Worm (Caenorhabditis elegans) whole organism, mixed stage, embryonic: Measurements from ENCODE around the gene W09G12.8.

Source experiments
- M03D4.4 ChIP-seq: sonication (generic microtip); optimal IDR thresholded peaks from 2 replicates; lab custom pipeline; 2017; ENCODE audit warnings: mild to moderate bottlenecking, missing genetic modification characterization, missing compliant biosample characterization
- bed-3 ChIP-seq: fragments of 200-800 bp; sonication (Bioruptor generic); optimal IDR thresholded peaks from 3 replicates; lab custom pipeline; 2018; ENCODE audit warnings: mild to moderate bottlenecking, missing genetic modification characterization, moderate library complexity, missing compliant biosample characterization
- blmp-1 ChIP-seq: fragments of 150-350 bp; optimal IDR thresholded peaks from 2 replicates; lab custom pipeline; 2014; ENCODE audit warnings: missing biosample characterization, missing genetic modification characterization
- ceh-39 ChIP-seq: fragments of 150-350 bp; optimal IDR thresholded peaks from 2 replicates; lab custom pipeline; 2014; ENCODE audit warnings: missing biosample characterization, missing genetic modification characterization
- ceh-43 ChIP-seq: fragments of 200-800 bp; sonication (Bioruptor generic); optimal IDR thresholded peaks from 2 replicates; lab custom pipeline; 2018; ENCODE audit warnings: mild to moderate bottlenecking, missing genetic modification characterization, moderate library complexity, missing compliant biosample characterization
- ceh-83 ChIP-seq: fragments of 200-800 bp; sonication (Bioruptor generic); optimal IDR thresholded peaks from 2 replicates; lab custom pipeline; 2018; ENCODE audit warnings: mild to moderate bottlenecking, missing genetic modification characterization, missing compliant biosample characterization
- cnd-1 ChIP-seq: fragments of 200-800 bp; sonication (Bioruptor generic); optimal IDR thresholded peaks from 2 replicates; lab custom pipeline; 2018; ENCODE audit warnings: mild to moderate bottlenecking, missing genetic modification characterization, missing compliant biosample characterization
- drap-1 ChIP-seq: fragments of 200-800 bp; sonication (Bioruptor generic); optimal IDR thresholded peaks from 3 replicates; lab custom pipeline; 2018; ENCODE audit warnings: mild to moderate bottlenecking, missing genetic modification characterization, missing compliant biosample characterization
- elt-1 ChIP-seq: sonication (generic microtip); optimal IDR thresholded peaks from 2 replicates; lab custom pipeline; 2017; ENCODE audit warnings: missing genetic modification characterization, mild to moderate bottlenecking, missing compliant biosample characterization, antibody characterized with exemption, moderate library complexity, borderline replicate concordance; ENCODE audit not compliant: insufficient read depth
- elt-3 ChIP-seq: fragments of 150-350 bp; optimal IDR thresholded peaks from 2 replicates; lab custom pipeline; 2014; ENCODE audit warnings: missing biosample characterization, missing genetic modification characterization
- flh-1 ChIP-seq: fragments of 200-800 bp; sonication (Bioruptor generic); optimal IDR thresholded peaks from 2 replicates; lab custom pipeline; 2018; ENCODE audit warnings: mild to moderate bottlenecking, missing genetic modification characterization, moderate library complexity, missing compliant biosample characterization
- ham-2 ChIP-seq: fragments of 200-800 bp; sonication (Bioruptor generic); optimal IDR thresholded peaks from 2 replicates; lab custom pipeline; 2018; ENCODE audit warnings: mild to moderate bottlenecking, missing genetic modification characterization, missing compliant biosample characterization
- hlh-1 ChIP-seq: fragments of 150-350 bp; optimal IDR thresholded peaks from 2 replicates; lab custom pipeline; 2014; ENCODE audit warnings: missing biosample characterization, missing genetic modification reagents, missing genetic modification characterization
- lsy-2 ChIP-seq: fragments of 150-350 bp; optimal IDR thresholded peaks from 2 replicates; lab custom pipeline; 2014; ENCODE audit warnings: missing biosample characterization, missing genetic modification characterization
- mab-5 ChIP-seq: fragments of 150-350 bp; optimal IDR thresholded peaks from 2 replicates; lab custom pipeline; 2014; ENCODE audit warnings: missing biosample characterization, missing genetic modification characterization
- mep-1 ChIP-seq: fragments of 150-350 bp; optimal IDR thresholded peaks from 2 replicates; lab custom pipeline; 2017; ENCODE audit warnings: missing biosample characterization, missing genetic modification reagents, missing genetic modification characterization, inconsistent platforms
- mls-2 ChIP-seq: sonication (generic microtip); optimal IDR thresholded peaks from 2 replicates; lab custom pipeline; 2016; ENCODE audit warnings: mild to moderate bottlenecking, missing genetic modification characterization, moderate library complexity, missing compliant biosample characterization
- nhr-12 ChIP-seq: fragments of 150-350 bp; optimal IDR thresholded peaks from 2 replicates; lab custom pipeline; 2014; ENCODE audit warnings: missing biosample characterization, missing genetic modification characterization
- nhr-2 ChIP-seq: fragments of 150-350 bp; optimal IDR thresholded peaks from 2 replicates; lab custom pipeline; 2014; ENCODE audit warnings: missing biosample characterization, missing genetic modification characterization
- nhr-237 ChIP-seq: fragments of 150-350 bp; optimal IDR thresholded peaks from 2 replicates; lab custom pipeline; 2014; ENCODE audit warnings: missing biosample characterization, missing genetic modification characterization
- pha-4 ChIP-seq: fragments of 150-350 bp; optimal IDR thresholded peaks from 2 replicates; lab custom pipeline; 2018; ENCODE audit warnings: missing biosample characterization, missing genetic modification reagents, missing genetic modification characterization
- sem-2 ChIP-seq: fragments of 200-800 bp; sonication (Bioruptor generic); optimal IDR thresholded peaks from 2 replicates; lab custom pipeline; 2018; ENCODE audit warnings: mild to moderate bottlenecking, missing genetic modification characterization, missing compliant biosample characterization
- snpc-4 ChIP-seq: fragments of 150-350 bp; optimal IDR thresholded peaks from 2 replicates; lab custom pipeline; 2014; ENCODE audit warnings: missing biosample characterization, missing genetic modification characterization
- sptf-1 ChIP-seq: sonication (generic microtip); optimal IDR thresholded peaks from 2 replicates; lab custom pipeline; 2017; ENCODE audit warnings: mild to moderate bottlenecking, missing genetic modification characterization, moderate library complexity, missing compliant biosample characterization
- tbx-8 ChIP-seq: fragments of 200-800 bp; sonication (Bioruptor generic); optimal IDR thresholded peaks from 2 replicates; lab custom pipeline; 2018; ENCODE audit warnings: mild to moderate bottlenecking, missing genetic modification characterization, moderate library complexity, missing compliant biosample characterization
- unc-120 ChIP-seq: sonication (generic microtip); optimal IDR thresholded peaks from 2 replicates; lab custom pipeline; 2017; ENCODE audit warnings: missing genetic modification characterization, missing compliant biosample characterization; ENCODE audit not compliant: poor library complexity, severe bottlenecking
- unc-39 ChIP-seq: fragments of 150-350 bp; optimal IDR thresholded peaks from 2 replicates; lab custom pipeline; 2014; ENCODE audit warnings: missing biosample characterization, missing genetic modification characterization
- unc-62 ChIP-seq: fragments of 150-350 bp; optimal IDR thresholded peaks from 2 replicates; lab custom pipeline; 2014; ENCODE audit warnings: missing biosample characterization, missing genetic modification reagents, missing genetic modification characterization
- zip-8 ChIP-seq: fragments of 150-350 bp; optimal IDR thresholded peaks from 2 replicates; lab custom pipeline; 2014; ENCODE audit warnings: missing biosample characterization, missing genetic modification characterization
- ztf-11 ChIP-seq: fragments of 150-350 bp; optimal IDR thresholded peaks from 2 replicates; lab custom pipeline; 2014; ENCODE audit warnings: missing biosample characterization, missing genetic modification characterization

Gene W09G12.8

DNA sequence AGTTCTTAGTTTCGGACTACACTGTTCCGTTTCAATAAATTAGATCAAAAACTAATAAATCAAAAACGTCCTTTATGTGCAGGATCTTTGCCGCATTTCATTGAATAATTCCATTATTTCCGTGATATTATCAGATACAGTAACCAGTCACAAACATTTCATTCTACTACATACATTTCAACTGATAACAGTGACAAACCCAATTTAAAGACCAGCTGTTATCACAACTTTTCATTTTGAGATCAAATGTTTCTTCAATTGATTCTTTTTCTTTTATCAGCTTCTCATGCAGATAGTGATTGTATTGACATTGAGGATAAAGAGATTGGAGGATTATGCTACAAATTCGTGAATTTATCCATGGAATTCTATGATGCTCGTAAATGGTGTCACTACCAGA is 30.7 kb downstream of the W09G12.8 start, which contains the start of gene clec-168:
clec-168 (plus strand) TSS at position 247 of the 400 bp plus-strand sequence.
- no peak for TF ChIP-seq tbx-8 (GFP tag; lab: Kevin White, UChicago)
- TF ChIP-seq unc-120: no peak
- no peak for TF ChIP-seq ceh-43 (GFP tag; lab: Kevin White, UChicago)
- no peak for TF ChIP-seq pha-4
- no peak for TF ChIP-seq nhr-237
- no peak for TF ChIP-seq elt-1 (tag; lab: Kevin White, UChicago)
- TF ChIP-seq mls-2: no peak
- no peak for TF ChIP-seq elt-3 (tag; lab: Kevin White, UChicago)
- no peak for TF ChIP-seq zip-8 (tag; lab: Kevin White, UChicago)

DNA sequence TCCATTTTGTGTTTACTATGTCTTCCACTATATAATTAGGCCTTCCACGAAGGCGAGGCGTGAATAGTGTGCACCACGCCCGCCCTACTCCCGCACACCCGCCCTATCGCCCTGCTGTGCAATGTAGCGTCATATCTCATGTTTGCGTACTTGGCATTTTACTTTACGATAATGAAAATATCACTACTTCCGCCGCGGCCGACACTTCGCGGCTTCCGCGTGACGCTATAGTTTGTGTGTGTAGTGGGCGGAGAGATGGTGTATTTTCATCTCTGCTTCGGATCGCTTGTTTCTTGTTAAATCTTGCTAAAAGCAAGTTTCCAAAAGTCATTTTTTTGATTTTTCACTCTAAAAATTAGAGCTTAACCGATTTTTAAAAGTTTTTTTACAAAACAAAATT is 34.5 kb downstream of the W09G12.8 start:
- TF ChIP-seq ceh-83 (GFP tag; lab: Kevin White, UChicago) (no peak), mab-5 (tag; lab: Kevin White, UChicago) (no peak)

DNA sequence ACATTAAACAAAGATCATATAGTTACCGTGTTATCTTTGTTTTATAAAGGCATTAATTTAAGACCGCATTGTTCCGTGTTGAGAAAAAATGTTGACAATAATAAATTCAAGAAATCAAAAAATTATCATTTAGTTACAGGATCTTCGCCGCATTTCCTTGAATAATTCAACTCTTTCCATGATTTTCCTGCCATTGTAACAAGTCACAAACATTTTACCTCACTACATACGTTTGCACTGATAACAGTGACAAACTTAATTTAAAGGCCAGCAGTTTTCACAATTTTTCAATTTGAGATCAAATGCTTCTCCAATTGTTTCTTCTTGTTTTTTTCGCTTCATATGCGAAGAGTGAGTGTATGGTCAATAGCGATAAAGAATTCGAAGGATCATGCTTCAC is 35.0 kb downstream of the W09G12.8 start, which contains the start of gene clec-169:
clec-169 (plus strand) TSS at position 301 of the 400 bp plus-strand sequence.
- no peak for TF ChIP-seq lsy-2
- TF ChIP-seq nhr-237: no peak
- no peak for TF ChIP-seq unc-120
- no peak for TF ChIP-seq mls-2
- TF ChIP-seq bed-3 (GFP tag; lab: Kevin White, UChicago): no peak
- TF ChIP-seq mep-1: no peak
- no peak for TF ChIP-seq flh-1 (GFP tag; lab: Kevin White, UChicago)
- no peak for TF ChIP-seq ceh-43 (GFP tag; lab: Kevin White, UChicago)
- TF ChIP-seq ceh-39 (tag; lab: Kevin White, UChicago): no peak
- TF ChIP-seq ham-2: no peak
- no peak for TF ChIP-seq drap-1
- TF ChIP-seq blmp-1 (tag; lab: Kevin White, UChicago): no peak
- TF ChIP-seq nhr-2 (tag; lab: Kevin White, UChicago): no peak
- TF ChIP-seq tbx-8 (GFP tag; lab: Kevin White, UChicago): no peak
- TF ChIP-seq ceh-83 (GFP tag; lab: Kevin White, UChicago): no peak
- TF ChIP-seq unc-39 (tag; lab: Kevin White, UChicago): no peak
- TF ChIP-seq M03D4.4 (tag; lab: Kevin White, UChicago): no peak
- no peak for TF ChIP-seq cnd-1 (tag; lab: Kevin White, UChicago)

DNA sequence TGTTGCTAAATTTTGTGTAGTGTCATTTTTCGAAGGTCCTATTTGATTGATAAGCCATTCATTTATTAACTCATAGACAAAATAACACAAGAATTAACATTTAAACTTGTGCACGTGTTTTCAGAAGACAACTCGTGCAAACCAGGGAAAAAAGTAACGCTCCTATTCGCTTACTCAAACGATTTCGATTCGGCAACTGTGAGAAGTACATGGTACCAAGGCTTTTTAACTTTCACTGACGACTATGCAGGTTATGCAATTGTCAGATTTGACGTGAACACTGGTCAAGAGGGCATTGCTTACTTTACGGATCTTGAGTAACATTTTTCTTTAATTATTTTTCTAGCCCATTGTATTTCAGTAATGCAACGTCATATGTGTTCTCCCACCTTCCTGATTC is 35.9 kb downstream of the W09G12.8 start:
- TF ChIP-seq elt-3 (tag; lab: Kevin White, UChicago) (no peak), ztf-11 (tag; lab: Kevin White, UChicago) (no peak), snpc-4 (tag; lab: Kevin White, UChicago) (no peak), elt-1 (tag; lab: Kevin White, UChicago) (no peak), sptf-1 (no peak), zip-8 (tag; lab: Kevin White, UChicago) (no peak), nhr-12 (no peak), unc-120 (no peak), ceh-39 (tag; lab: Kevin White, UChicago) (no peak), unc-62 (no peak), hlh-1 (no peak), drap-1 (no peak)

DNA sequence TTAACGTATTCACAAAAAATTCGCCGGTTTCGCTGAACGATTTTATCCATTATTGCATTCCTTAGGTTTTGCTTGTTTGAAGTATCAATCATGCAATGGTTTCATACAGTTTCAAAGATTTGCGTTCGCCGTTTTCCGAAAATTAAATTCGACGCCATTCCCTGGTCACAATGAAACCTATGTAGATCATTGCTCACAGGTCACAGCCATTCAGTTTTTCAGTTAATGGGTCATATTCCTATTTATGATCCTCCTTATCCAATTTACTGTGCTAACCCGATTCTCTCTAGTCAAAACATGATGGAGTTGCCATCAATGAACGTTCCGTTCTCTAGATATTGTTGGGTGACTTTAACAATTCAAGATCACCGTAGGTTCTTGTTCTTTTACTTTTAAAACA is 38.9 kb downstream of the W09G12.8 start, which contains the start of gene F38A1.13:
F38A1.13 (plus strand) TSS at position 301 of the 400 bp plus-strand sequence.
- TF ChIP-seq elt-1 (tag; lab: Kevin White, UChicago) (no peak), mls-2 (no peak), flh-1 (GFP tag; lab: Kevin White, UChicago) (no peak), ceh-83 (GFP tag; lab: Kevin White, UChicago) (no peak), ceh-39 (tag; lab: Kevin White, UChicago) (no peak), tbx-8 (GFP tag; lab: Kevin White, UChicago) (no peak), M03D4.4 (tag; lab: Kevin White, UChicago) (no peak), cnd-1 (tag; lab: Kevin White, UChicago) (no peak), ceh-43 (GFP tag; lab: Kevin White, UChicago) (no peak), sptf-1 (no peak), unc-120 (no peak), drap-1 (no peak), sem-2 (GFP tag; lab: Kevin White, UChicago) (no peak), unc-39 (tag; lab: Kevin White, UChicago) (no peak), mab-5 (tag; lab: Kevin White, UChicago) (no peak)
- TF ChIP-seq, all 35 proteins: peak for 0
